Fruit fly (Drosophila melanogaster) whole organism, adult: ENCODE measurements around the gene Ziz.
A peak's percentile ranks its signal among the peaks of the same experiment; 100 is the strongest.

Experiments used
- CG11617 ChIP-seq: fragments of 200-800 bp; sonication (Bioruptor generic); optimal IDR thresholded peaks from 2 replicates; lab custom pipeline; 2017; ENCODE audit warnings: mild to moderate bottlenecking, missing biosample characterization, missing genetic modification reagents, missing genetic modification characterization
- CG14711 ChIP-seq: fragments of 200-800 bp; sonication (Bioruptor generic); optimal IDR thresholded peaks from 2 replicates; lab custom pipeline; 2018; ENCODE audit warnings: missing biosample characterization, mild to moderate bottlenecking, missing genetic modification characterization, moderate library complexity
- CG1620 ChIP-seq: fragments of 200-800 bp; sonication (Bioruptor generic); optimal IDR thresholded peaks from 2 replicates; lab custom pipeline; 2016; ENCODE audit warnings: missing biosample characterization, missing genetic modification characterization
- CG33017 ChIP-seq: fragments of 200-800 bp; sonication (Bioruptor generic); optimal IDR thresholded peaks from 2 replicates; lab custom pipeline; 2018; ENCODE audit warnings: missing biosample characterization, mild to moderate bottlenecking, missing genetic modification characterization, moderate library complexity
- CG5204 ChIP-seq: fragments of 200-800 bp; sonication (Bioruptor generic); optimal IDR thresholded peaks from 2 replicates; lab custom pipeline; 2016; ENCODE audit warnings: missing biosample characterization, missing genetic modification characterization
- CG7045 ChIP-seq: fragments of 200-800 bp; sonication (Bioruptor generic); optimal IDR thresholded peaks from 2 replicates; lab custom pipeline; 2017; ENCODE audit warnings: missing biosample characterization, mild to moderate bottlenecking, missing genetic modification characterization
- CG7101 ChIP-seq: fragments of 200-800 bp; sonication (Bioruptor generic); optimal IDR thresholded peaks from 2 replicates; lab custom pipeline; 2018; ENCODE audit warnings: missing biosample characterization, mild to moderate bottlenecking, missing genetic modification characterization, moderate library complexity
- Clk ChIP-seq: fragments of 200-800 bp; sonication (Bioruptor generic); optimal IDR thresholded peaks from 2 replicates; lab custom pipeline; 2017; ENCODE audit warnings: missing biosample characterization, missing genetic modification characterization
- Crg-1 ChIP-seq: fragments of 200-800 bp; sonication (Bioruptor generic); optimal IDR thresholded peaks from 2 replicates; lab custom pipeline; 2016; ENCODE audit warnings: missing biosample characterization, missing genetic modification characterization
- Hr96 ChIP-seq: fragments of 200-800 bp; sonication (Bioruptor generic); optimal IDR thresholded peaks from 2 replicates; lab custom pipeline; 2016; ENCODE audit warnings: missing biosample characterization, missing genetic modification characterization
- Mnt ChIP-seq: fragments of 200-800 bp; sonication (Bioruptor generic); optimal IDR thresholded peaks from 2 replicates; lab custom pipeline; 2016; ENCODE audit warnings: missing biosample characterization, mild to moderate bottlenecking, missing genetic modification characterization
- bab1 ChIP-seq: fragments of 200-800 bp; sonication (Bioruptor generic); optimal IDR thresholded peaks from 3 replicates; lab custom pipeline; 2019; ENCODE audit warnings: missing biosample characterization, mild to moderate bottlenecking, missing genetic modification characterization, moderate library complexity
- cic ChIP-seq: fragments of 200-800 bp; sonication (Bioruptor generic); optimal IDR thresholded peaks from 2 replicates; lab custom pipeline; 2017; ENCODE audit warnings: missing biosample characterization, mild to moderate bottlenecking, missing genetic modification characterization, moderate library complexity
- cnc ChIP-seq, 2 experiments: fragments of >200 bp; optimal IDR thresholded peaks; 2 replicates each; lab custom pipeline; 2017
- kay ChIP-seq: fragments of 200-800 bp; sonication (Bioruptor generic); peaks from one replicate; lab custom pipeline; 2016; ENCODE audit warnings: missing biosample characterization, missing genetic modification characterization, borderline replicate concordance
- ovo ChIP-seq: fragments of 200-800 bp; sonication (Bioruptor generic); optimal IDR thresholded peaks from 2 replicates; lab custom pipeline; 2016; ENCODE audit warnings: missing biosample characterization, missing genetic modification characterization
- tj ChIP-seq: fragments of 200-800 bp; sonication (Bioruptor generic); optimal IDR thresholded peaks from 3 replicates; lab custom pipeline; 2017; ENCODE audit warnings: missing biosample characterization, mild to moderate bottlenecking, missing genetic modification characterization, moderate library complexity
- toe ChIP-seq: fragments of 200-800 bp; sonication (Bioruptor generic); optimal IDR thresholded peaks from 2 replicates; lab custom pipeline; 2016; ENCODE audit warnings: missing biosample characterization, missing genetic modification characterization

The Ziz gene

DNA sequence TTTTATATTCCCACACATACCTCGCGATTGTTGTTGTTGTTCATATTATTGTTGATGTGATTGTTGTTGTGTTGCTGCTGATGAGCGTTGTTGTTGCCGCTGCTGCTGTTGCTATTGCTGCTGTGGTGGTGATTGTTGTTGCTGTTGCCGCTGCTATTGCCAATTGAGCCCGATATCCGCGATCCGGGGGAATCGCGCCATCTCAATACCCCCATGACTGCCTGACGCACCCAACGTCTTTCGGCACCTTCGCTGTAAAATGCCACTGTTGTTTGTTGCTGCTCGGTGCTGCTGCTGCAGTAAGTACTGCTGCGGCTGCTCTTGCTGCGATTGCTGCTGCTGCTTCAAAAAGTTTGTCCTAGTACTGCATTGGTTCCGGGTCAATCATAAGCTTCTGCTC lies 33.1 kb upstream of the Ziz start:
- no peak for TF ChIP-seq CG7045 (GFP tag; lab: Kevin White, UChicago)
- no peak for TF ChIP-seq cnc (optimal IDR thresholded peaks at IDR 0.05; lab: Kevin White, UChicago)
- TF ChIP-seq Hr96 (GFP tag; lab: Kevin White, UChicago): no peak

DNA sequence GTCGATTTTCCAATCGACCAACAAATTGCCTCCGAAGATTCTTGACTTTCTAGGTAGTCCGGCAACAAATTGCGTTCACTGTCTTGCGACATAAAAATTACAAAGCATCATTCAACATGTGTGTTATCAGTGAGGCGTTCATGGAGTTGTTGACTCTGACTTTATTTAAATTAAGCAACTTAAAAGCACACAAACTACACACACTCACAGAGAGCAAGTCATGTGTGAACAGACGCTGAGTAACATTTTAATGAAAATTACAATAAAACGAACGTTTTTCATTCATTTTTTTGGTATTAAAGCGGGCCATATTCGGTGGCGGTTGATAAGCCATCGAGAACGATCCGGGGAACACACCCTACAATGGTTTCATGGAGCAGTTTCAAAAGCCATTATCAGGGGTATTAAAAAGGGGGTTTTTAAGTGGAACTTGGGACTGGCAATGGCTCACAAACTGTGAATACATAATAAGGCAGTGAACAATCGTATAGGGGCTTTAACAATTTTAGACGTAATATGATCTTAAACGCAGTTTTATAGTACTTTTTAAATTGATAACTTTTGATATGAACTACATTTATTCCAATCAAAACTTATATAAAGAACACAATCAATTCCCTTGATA lies 32.1 kb upstream of the Ziz start:
- TF ChIP-seq Crg-1 (no peak), CG11617 (GFP tag; lab: Kevin White, UChicago) (no peak), Mnt (no peak), cnc (optimal IDR thresholded peaks at IDR 0.05; lab: Kevin White, UChicago) (no peak), CG14711 (no peak), bab1 (GFP tag; lab: Kevin White, UChicago) (no peak), Hr96 (GFP tag; lab: Kevin White, UChicago) (no peak), ovo (GFP tag; lab: Kevin White, UChicago) (no peak), CG33017 (tag; lab: Kevin White, UChicago) (no peak), CG7045 (GFP tag; lab: Kevin White, UChicago) (no peak), kay (GFP tag; lab: Kevin White, UChicago) (no peak), CG7101 (tag; lab: Kevin White, UChicago) (no peak), cic (GFP tag; lab: Kevin White, UChicago) (no peak), tj (GFP tag; lab: Kevin White, UChicago) (no peak), Clk (GFP tag; lab: Kevin White, UChicago) (no peak), CG1620 (GFP tag; lab: Kevin White, UChicago) (no peak)

DNA sequence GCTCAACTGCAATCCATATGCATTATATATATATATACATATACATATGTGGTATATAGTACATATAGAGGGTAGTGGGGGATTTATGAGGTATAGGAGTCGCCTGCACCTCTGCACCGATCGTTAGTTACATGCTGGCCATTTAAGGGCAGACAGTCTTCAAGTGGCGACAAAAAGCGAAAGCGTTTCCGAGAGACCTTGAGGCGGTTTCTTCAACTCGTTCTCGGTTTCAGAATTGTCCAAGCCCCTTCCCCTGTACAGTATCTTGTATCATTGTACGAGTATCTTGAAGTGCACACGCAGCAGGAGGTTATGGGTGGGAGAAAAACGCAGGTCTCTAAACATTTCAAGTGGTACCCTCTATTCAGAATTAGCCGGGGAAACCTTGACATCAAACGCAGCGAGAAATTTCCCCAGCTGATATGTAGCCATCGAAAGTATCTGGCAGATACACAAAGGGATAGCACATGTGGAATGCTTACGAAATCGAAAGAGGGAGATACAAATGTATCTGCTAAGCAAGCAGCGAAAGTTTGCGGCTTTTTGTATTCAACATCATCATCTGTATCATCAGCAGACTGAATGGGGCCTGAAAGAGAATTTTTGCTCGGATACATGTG lies 30.9 kb upstream of the Ziz start:
- TF ChIP-seq tj (GFP tag; lab: Kevin White, UChicago) (no peak), Clk (GFP tag; lab: Kevin White, UChicago) (no peak), ovo (GFP tag; lab: Kevin White, UChicago) (no peak), Crg-1 (no peak), CG33017 (tag; lab: Kevin White, UChicago) (no peak), CG11617 (GFP tag; lab: Kevin White, UChicago) (no peak), kay (GFP tag; lab: Kevin White, UChicago) (no peak), Mnt (no peak), CG1620 (GFP tag; lab: Kevin White, UChicago) (no peak), CG14711 (no peak)

DNA sequence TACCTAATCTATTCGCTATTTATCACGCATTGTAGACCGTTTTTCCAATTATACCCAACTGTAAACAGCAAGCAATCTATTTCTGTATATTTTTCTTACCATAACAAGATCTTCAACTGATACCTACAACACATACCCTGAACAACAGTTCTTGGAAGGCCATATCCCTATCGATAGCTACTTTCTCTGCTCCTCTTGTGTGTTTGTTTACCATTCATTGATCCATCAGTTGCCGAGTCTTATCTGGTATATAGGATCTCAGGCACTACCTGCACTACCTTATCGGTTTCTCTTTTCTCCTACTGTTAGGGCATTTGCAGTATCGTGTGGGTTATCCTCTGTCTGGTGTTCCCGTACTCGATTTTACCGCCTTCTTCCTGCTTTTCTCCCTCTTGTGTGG lies 30.0 kb upstream of the Ziz start:
- TF ChIP-seq CG14711 (no peak), CG11617 (GFP tag; lab: Kevin White, UChicago) (no peak), cic (GFP tag; lab: Kevin White, UChicago) (no peak), Clk (GFP tag; lab: Kevin White, UChicago) (no peak), ovo (GFP tag; lab: Kevin White, UChicago) (no peak), CG5204 (GFP tag; lab: Kevin White, UChicago) (no peak)

DNA sequence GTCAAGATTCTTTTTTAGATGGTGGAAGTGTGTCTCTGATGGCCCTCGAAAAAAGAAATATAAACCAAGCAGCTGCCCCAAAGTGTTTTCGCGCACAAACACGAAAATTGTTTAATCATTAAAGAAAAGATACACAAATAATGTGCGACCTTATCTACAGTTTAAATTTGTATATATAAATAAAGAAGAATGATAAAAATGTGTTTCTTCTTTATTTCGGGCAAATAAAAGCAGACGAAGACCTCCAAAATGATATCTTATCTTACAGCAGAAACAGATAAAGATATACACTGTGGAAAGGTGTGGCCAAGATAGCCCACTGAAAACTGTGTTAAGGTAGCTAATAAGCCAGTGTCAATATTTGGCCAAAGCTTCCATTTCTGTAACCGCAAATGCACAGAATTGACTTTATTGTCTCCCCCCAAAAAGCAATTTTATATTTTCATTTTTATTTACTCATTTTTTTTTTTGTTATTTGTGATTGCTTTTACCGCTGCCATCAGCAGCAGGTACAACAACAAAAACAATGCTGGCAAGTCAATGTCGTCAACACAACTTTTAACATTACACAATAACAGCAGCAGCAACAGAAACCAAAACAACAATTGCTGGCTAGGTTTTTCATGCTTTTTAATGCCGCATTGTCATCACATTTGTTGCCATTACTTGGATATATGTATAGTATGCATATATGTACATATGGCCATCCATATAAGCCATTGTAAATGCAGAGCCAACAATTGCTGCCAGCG lies 29.2 kb upstream of the Ziz start:
- no peak for TF ChIP-seq cnc (optimal IDR thresholded peaks at IDR 0.05; lab: Kevin White, UChicago)
- TF ChIP-seq tj (GFP tag; lab: Kevin White, UChicago): peak; percentile 94
- peak; percentile 15 for TF ChIP-seq CG11617 (GFP tag; lab: Kevin White, UChicago)

DNA sequence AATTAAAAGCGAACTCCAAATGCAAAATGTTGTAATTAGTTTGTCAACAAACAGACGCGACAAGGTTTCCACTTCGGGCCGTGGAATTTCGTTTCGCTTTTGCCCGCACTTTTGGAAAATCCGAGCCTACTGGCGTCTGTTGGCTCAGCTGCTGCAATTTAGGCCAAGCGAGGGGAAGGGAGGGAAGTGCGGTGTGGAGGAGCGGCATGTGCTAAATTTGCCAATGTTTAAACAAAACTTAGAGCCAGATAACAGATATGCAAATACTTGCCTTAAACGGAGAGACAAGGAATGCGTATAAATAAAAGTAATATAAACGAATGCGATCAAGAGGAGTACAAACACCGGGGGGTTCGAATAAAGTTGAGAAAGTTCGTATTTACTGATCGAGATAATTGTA lies 27.5 kb upstream of the Ziz start:
- TF ChIP-seq CG11617 (GFP tag; lab: Kevin White, UChicago) (no peak), toe (no peak), ovo (GFP tag; lab: Kevin White, UChicago) (no peak), bab1 (GFP tag; lab: Kevin White, UChicago) (no peak)

DNA sequence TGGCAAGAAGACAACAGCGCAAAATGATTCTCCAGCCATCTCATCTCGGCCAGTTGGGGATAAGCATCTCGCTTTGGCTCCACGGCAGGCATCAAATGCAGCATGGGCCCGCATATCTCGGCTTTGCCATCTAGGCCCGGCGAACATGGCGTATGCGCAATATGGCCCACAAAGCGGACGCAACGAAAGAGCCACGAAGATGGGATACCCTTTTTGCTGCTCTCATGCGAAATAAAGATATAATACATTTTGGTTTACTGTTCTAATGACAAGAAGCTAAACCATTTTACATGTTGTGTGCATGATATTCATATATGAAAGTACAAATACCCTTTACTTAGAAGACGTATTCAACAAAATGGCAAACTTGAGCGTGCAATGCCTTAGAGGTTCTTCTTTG lies 26.6 kb upstream of the Ziz start:
- no peak for TF ChIP-seq CG7101 (tag; lab: Kevin White, UChicago)
- no peak for TF ChIP-seq CG1620 (GFP tag; lab: Kevin White, UChicago)
- no peak for TF ChIP-seq kay (GFP tag; lab: Kevin White, UChicago)

DNA sequence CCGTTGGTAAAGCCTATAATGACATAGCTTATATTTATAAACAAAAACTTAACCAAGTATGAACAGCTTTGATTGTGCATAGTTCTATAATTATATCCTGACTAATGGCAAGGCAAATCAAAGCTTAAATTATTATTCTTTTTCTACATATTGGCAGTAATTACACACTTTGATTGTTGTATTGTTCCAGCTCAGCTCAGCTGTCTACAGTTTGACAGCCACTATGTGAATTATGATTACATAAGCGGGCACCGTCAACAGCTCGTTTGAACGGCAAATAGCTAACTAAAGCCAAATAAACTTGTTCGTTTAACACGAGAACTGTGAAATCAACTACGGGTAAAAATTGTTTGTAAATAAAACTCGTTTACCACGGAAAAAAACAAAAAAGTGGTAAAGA lies 25.5 kb upstream of the Ziz start:
- no peak for TF ChIP-seq CG7045 (GFP tag; lab: Kevin White, UChicago)
- TF ChIP-seq CG14711: no peak
- TF ChIP-seq Clk (GFP tag; lab: Kevin White, UChicago): no peak
- no peak for TF ChIP-seq Crg-1
- TF ChIP-seq cnc (optimal IDR thresholded peaks at IDR 0.05; lab: Kevin White, UChicago): no peak
- TF ChIP-seq ovo (GFP tag; lab: Kevin White, UChicago): no peak
